Worm (Caenorhabditis elegans): Measurements from ENCODE around the gene mrps-10.

ce11 chrIII:12951362-12952228, 25.2 kb downstream of the mrps-10 start, which contains the start of gene Y39E4A.1:
- no peak for TF ChIP-seq ceh-30 (tag; optimal IDR thresholded peaks at IDR 0.05)
- TF ChIP-seq elt-4 (tag; optimal IDR thresholded peaks at IDR 0.05): no peak
- TF ChIP-seq hlh-8 (tag; optimal IDR thresholded peaks at IDR 0.05): no peak
- TF ChIP-seq elt-2 (tag; optimal IDR thresholded peaks at IDR 0.05): no peak
- TF ChIP-seq ceh-19 (GFP tag; optimal IDR thresholded peaks at IDR 0.05): no peak
- TF ChIP-seq hlh-30 (tag; optimal IDR thresholded peaks at IDR 0.05; ENCODE audit: insufficient read depth): no peak
- TF ChIP-seq odd-2 (tag; optimal IDR thresholded peaks at IDR 0.05): no peak
- TF ChIP-seq rnt-1 (tag; optimal IDR thresholded peaks at IDR 0.05): no peak
- no peak for TF ChIP-seq eyg-1 (tag; optimal IDR thresholded peaks at IDR 0.05)
- no peak for TF ChIP-seq pha-4 (tag; optimal IDR thresholded peaks at IDR 0.05)
- TF ChIP-seq ets-4 (tag; optimal IDR thresholded peaks at IDR 0.05): no peak
- TF ChIP-seq sox-2 (GFP tag; IDR thresholded peaks at IDR 0.05): no peak
- TF ChIP-seq pag-3 (tag; optimal IDR thresholded peaks at IDR 0.05; ENCODE audit: borderline replicate concordance): no peak
- no peak for TF ChIP-seq ama-1 (optimal IDR thresholded peaks at IDR 0.05)
